Fruit fly (Drosophila melanogaster): Measurements from ENCODE around the gene Thor.

DNA sequence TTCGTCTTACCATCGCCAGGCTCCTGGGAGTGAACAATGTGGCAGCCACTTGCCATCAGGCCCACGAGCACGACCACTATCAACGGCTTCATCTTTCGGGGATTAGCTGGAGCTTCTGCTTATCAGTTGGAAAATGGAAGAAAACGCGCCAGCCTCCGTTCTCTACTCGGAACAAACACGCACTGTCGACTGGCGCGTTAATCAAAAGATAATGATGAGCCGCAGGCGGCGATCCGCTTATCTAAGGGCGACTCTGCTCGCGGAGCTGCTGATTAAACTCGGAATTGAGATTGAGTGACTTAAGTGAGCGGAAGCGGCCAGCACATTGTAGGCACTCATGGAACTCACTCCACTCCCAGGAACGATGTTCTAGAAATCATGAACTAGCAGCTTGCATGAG is 16.5 kb upstream of the Thor start, which contains the start of gene CG3246:
- no peak for TF ChIP-seq CG12605 (GFP tag; IDR thresholded peaks at IDR 0.05)
- no peak for TF ChIP-seq CG10348 (GFP tag; IDR thresholded peaks at IDR 0.05)
- TF ChIP-seq rn (GFP tag; IDR thresholded peaks at IDR 0.05) = no peak
- no peak for TF ChIP-seq CG34367 (tag; optimal IDR thresholded peaks at IDR 0.05)
- no peak for TF ChIP-seq CG14655 (GFP tag; optimal IDR thresholded peaks at IDR 0.05)
- no peak for TF ChIP-seq Pif1A (GFP tag; optimal IDR thresholded peaks at IDR 0.05)
- TF ChIP-seq Pif1B (GFP tag; optimal IDR thresholded peaks at IDR 0.05) = no peak
- no peak for TF ChIP-seq CG17806 (tag; optimal IDR thresholded peaks at IDR 0.05)
- TF ChIP-seq CG8159 (tag; optimal IDR thresholded peaks at IDR 0.05) = no peak
- no peak for TF ChIP-seq D1 (tag; optimal IDR thresholded peaks at IDR 0.05)
- no peak for TF ChIP-seq EcR (GFP tag; optimal IDR thresholded peaks at IDR 0.05)
- TF ChIP-seq CG4496 (GFP tag; IDR thresholded peaks at IDR 0.05) = no peak
- TF ChIP-seq CG15710 (tag; optimal IDR thresholded peaks at IDR 0.05) = no peak
